Fruit fly (Drosophila melanogaster): ENCODE measurements around the gene RpL17.

RpL17 gene

dm6 chrX:6711295-6711694, 32.7 kb downstream of the RpL17 start (continued):
- TF ChIP-seq Side (GFP tag; optimal IDR thresholded peaks at IDR 0.05) (peak; percentile 84), nerfin-1 (tag; optimal IDR thresholded peaks at IDR 0.05) (peak; percentile 45), Myb (GFP tag; optimal IDR thresholded peaks at IDR 0.05) (peak; percentile 60), CG14710 (tag; optimal IDR thresholded peaks at IDR 0.05) (peak; percentile 69), CG11093 (GFP tag; IDR thresholded peaks at IDR 0.05) (peak; percentile 61; the same call in 1 of the 3 replicates), ac (GFP tag; optimal IDR thresholded peaks at IDR 0.05) (no peak), CG12391 (tag; optimal IDR thresholded peaks at IDR 0.05) (peak; percentile 80), Neu2 (GFP tag; optimal IDR thresholded peaks at IDR 0.05; ENCODE audit: borderline replicate concordance) (no peak), Hr3 (GFP tag; optimal IDR thresholded peaks at IDR 0.05) (peak; percentile 68), CG6272 (GFP tag; IDR thresholded peaks at IDR 0.05) (peak; percentile 67), gro (GFP tag; optimal IDR thresholded peaks at IDR 0.05) (peak; percentile 66), CG15696 (tag; optimal IDR thresholded peaks at IDR 0.05) (peak; percentile 32), zfh2 (GFP tag; optimal IDR thresholded peaks at IDR 0.05) (peak; percentile 66), BtbVII (GFP tag; optimal IDR thresholded peaks at IDR 0.05) (peak; percentile 79), CG3065 (GFP tag; optimal IDR thresholded peaks at IDR 0.05) (peak; percentile 28), Ravus (GFP tag; IDR thresholded peaks at IDR 0.05) (peak; percentile 21; the same call in 1 of the 2 replicates), CG13894 (tag; optimal IDR thresholded peaks at IDR 0.05) (peak; percentile 79), hth (optimal IDR thresholded peaks at IDR 0.05) (no peak), CG14860 (GFP tag; IDR thresholded peaks at IDR 0.05; ENCODE audit: partially characterized antibody) (no peak), CG11504 (tag; optimal IDR thresholded peaks at IDR 0.05) (peak; percentile 87), mam (GFP tag; optimal IDR thresholded peaks at IDR 0.05) (peak; percentile 77), CG17829 (tag; optimal IDR thresholded peaks at IDR 0.05) (peak; percentile 77), dysf (GFP tag; IDR thresholded peaks at IDR 0.05) (peak; percentile 87), dimm (GFP tag; IDR thresholded peaks at IDR 0.05) (0 out of 2 replicates have a peak, but pooled peaks have one; percentile 25), sim (GFP tag; IDR thresholded peaks at IDR 0.05) (0 out of 2 replicates have a peak, but pooled peaks have one; percentile 9), Opbp (GFP tag; IDR thresholded peaks at IDR 0.05; ENCODE audit: partially characterized antibody) (no peak), CG4360 (GFP tag; IDR thresholded peaks at IDR 0.05) (no peak), CG2120 (GFP tag; optimal IDR thresholded peaks at IDR 0.05) (peak; percentile 87), bowl (GFP tag; IDR thresholded peaks at IDR 0.05) (no peak), Tbp (GFP tag; optimal IDR thresholded peaks at IDR 0.05) (no peak), jing (GFP tag; optimal IDR thresholded peaks at IDR 0.05) (peak; percentile 67), CG2116 (GFP tag; optimal IDR thresholded peaks at IDR 0.05) (peak; percentile 41), CG32767 (GFP tag; IDR thresholded peaks at IDR 0.05) (0 out of 2 replicates have a peak, but pooled peaks have one; percentile 46), nmo (GFP tag; optimal IDR thresholded peaks at IDR 0.05) (peak; percentile 84), row (GFP tag; IDR thresholded peaks at IDR 0.05) (peak; percentile 89), E2f2 (GFP tag; IDR thresholded peaks at IDR 0.05) (peak; percentile 61), Nf-YC (tag; optimal IDR thresholded peaks at IDR 0.05) (peak; percentile 53), Lhr (GFP tag; optimal IDR thresholded peaks at IDR 0.05) (peak; percentile 36), da (GFP tag; optimal IDR thresholded peaks at IDR 0.05) (peak; percentile 42), sob (GFP tag; IDR thresholded peaks at IDR 0.05) (peak; percentile 74), CG17912 (GFP tag; optimal IDR thresholded peaks at IDR 0.05) (no peak), amos (GFP tag; IDR thresholded peaks at IDR 0.05; ENCODE audit: partially characterized antibody) (no peak), CTCF (GFP tag; optimal IDR thresholded peaks at IDR 0.05) (no peak), lmd (GFP tag; IDR thresholded peaks at IDR 0.05) (peak; percentile 83), Sox100B (GFP tag; optimal IDR thresholded peaks at IDR 0.05) (peak; percentile 64), D (optimal IDR thresholded peaks at IDR 0.05) (no peak), D (GFP tag; optimal IDR thresholded peaks at IDR 0.05) (peak; percentile 70), CG15269 (tag; optimal IDR thresholded peaks at IDR 0.05) (peak; percentile 84), Hr39 (optimal IDR thresholded peaks at IDR 0.05) (no peak), CG17361 (GFP tag; IDR thresholded peaks at IDR 0.05) (peak; percentile 76), Dbx (GFP tag; IDR thresholded peaks at IDR 0.05) (peak; percentile 65; the same call in 2 of the 3 replicates), D19B (GFP tag; optimal IDR thresholded peaks at IDR 0.05) (peak; percentile 45), CG10979 (tag; optimal IDR thresholded peaks at IDR 0.05) (peak; percentile 83)

Measured in whole organism, embryonic.